Worm (Caenorhabditis elegans) whole organism, L4 larva: ENCODE data around the gene rabr-2.

Experiments used
- ama-1 ChIP-seq: fragments of 150-350 bp; optimal IDR thresholded peaks from 2 replicates; lab custom pipeline; 2014; ENCODE audit warnings: inconsistent platforms, mixed read lengths
- ceh-44 ChIP-seq: fragments of 200-800 bp; sonication (Bioruptor generic); IDR thresholded peaks from 2 replicates; pipeline ENCODE4 v1.3.6; 2022; ENCODE audit warnings: missing genetic modification reagents, missing genetic modification characterization, missing compliant biosample characterization
- ceh-62 ChIP-seq: sonication (generic microtip); optimal IDR thresholded peaks from 2 replicates; lab custom pipeline; 2017; ENCODE audit warnings: missing biosample characterization, missing genetic modification characterization
- egl-27 ChIP-seq: sonication (generic microtip); optimal IDR thresholded peaks from 3 replicates; lab custom pipeline; 2017; ENCODE audit warnings: missing biosample characterization, missing genetic modification reagents, missing genetic modification characterization
- hlh-11 ChIP-seq: fragments of 200-800 bp; sonication (Bioruptor generic); optimal IDR thresholded peaks from 2 replicates; lab custom pipeline; 2018; ENCODE audit warnings: mild to moderate bottlenecking, missing genetic modification characterization, missing compliant biosample characterization
- lir-3 ChIP-seq: sonication (generic microtip); optimal IDR thresholded peaks from 2 replicates; lab custom pipeline; 2016; ENCODE audit warnings: mild to moderate bottlenecking, missing genetic modification characterization, missing compliant biosample characterization
- mdl-1 ChIP-seq, 2 experiments: fragments of 150-350 bp in 1 of 2; sonication (generic microtip) in 1 of 2; optimal IDR thresholded peaks; 2 replicates each; lab custom pipeline; 2014 to 2017; ENCODE audit warnings: missing biosample characterization in 2 of 2, missing genetic modification characterization in 2 of 2
- nhr-11 ChIP-seq: fragments of 150-350 bp; optimal IDR thresholded peaks from 2 replicates; lab custom pipeline; 2014; ENCODE audit warnings: missing biosample characterization, missing genetic modification characterization
- nhr-237 ChIP-seq: sonication (generic microtip); optimal IDR thresholded peaks from 2 replicates; lab custom pipeline; 2017; ENCODE audit warnings: missing biosample characterization, missing genetic modification characterization
- tag-97 ChIP-seq: fragments of 200-800 bp; sonication (Bioruptor generic); IDR thresholded peaks from 2 replicates; pipeline ENCODE4 v1.3.6; 2022; ENCODE audit warnings: missing genetic modification characterization, missing compliant biosample characterization
- unc-62 ChIP-seq, 3 experiments: fragments of 150-350 bp in 1 of 3; sonication (generic microtip); optimal IDR thresholded peaks in 2 of 3; peaks in 1 of 3; 1 replicate in 1 of 3; 2 replicates in 2 of 3; lab custom pipeline; 2014 to 2017; ENCODE audit warnings: missing biosample characterization in 3 of 3, missing genetic modification characterization in 3 of 3, missing genetic modification reagents in 3 of 3, missing genotype in 1 of 3

- TF ChIP-seq ceh-44 = no peak
- no peak for TF ChIP-seq tag-97 (GFP tag; lab: Robert Waterston, UW)
- TF ChIP-seq unc-62 (GFP tag; optimal IDR thresholded peaks at IDR 0.05 in 1 of 2; lab: Kevin White, UChicago) = no peak
- TF ChIP-seq unc-62 (tag; optimal IDR thresholded peaks at IDR 0.05; lab: Kevin White, UChicago) = no peak
- TF ChIP-seq nhr-11 = no peak
- TF ChIP-seq nhr-237 (tag; lab: Kevin White, UChicago) = no peak
- no peak for TF ChIP-seq lir-3 (tag; lab: Kevin White, UChicago)
- no peak for TF ChIP-seq hlh-11 (tag; lab: Kevin White, UChicago)
- no peak for TF ChIP-seq egl-27
- no peak for TF ChIP-seq mdl-1 (tag; optimal IDR thresholded peaks at IDR 0.05; lab: Kevin White, UChicago)
- TF ChIP-seq ama-1 (lab: Kevin White, UChicago) = no peak
- TF ChIP-seq ceh-62 = no peak
Observed at ce11 chrIV:17483230-17483629, at the start of gene rabr-2.
